Worm (Caenorhabditis elegans) whole organism, L1 larva: Measurements from ENCODE around the gene ZK84.1.
A peak's percentile ranks its signal among the peaks of the same experiment; 100 is the strongest.

ENCODE experiments used
- C04F5.9 ChIP-seq: sonication (generic microtip); optimal IDR thresholded peaks from 2 replicates; lab custom pipeline; 2016; ENCODE audit warnings: missing genetic modification characterization, missing compliant biosample characterization
- Y116A8C.19 ChIP-seq: sonication (generic microtip); optimal IDR thresholded peaks from 2 replicates; lab custom pipeline; 2016; ENCODE audit warnings: missing compliant biosample characterization, missing genetic modification characterization, borderline replicate concordance
- aha-1 ChIP-seq: fragments of 150-350 bp; optimal IDR thresholded peaks from 2 replicates; lab custom pipeline; 2014; ENCODE audit warnings: missing biosample characterization, missing genetic modification characterization
- alr-1 ChIP-seq: fragments of 200-800 bp; sonication (Bioruptor generic); optimal IDR thresholded peaks from 2 replicates; lab custom pipeline; 2018; ENCODE audit warnings: borderline replicate concordance, mild to moderate bottlenecking, missing genetic modification characterization, missing compliant biosample characterization
- blmp-1 ChIP-seq: fragments of 150-350 bp; optimal IDR thresholded peaks from 2 replicates; lab custom pipeline; 2014; ENCODE audit warnings: missing biosample characterization, missing genetic modification characterization
- ceh-90 ChIP-seq: sonication (generic microtip); optimal IDR thresholded peaks from 2 replicates; lab custom pipeline; 2016; ENCODE audit warnings: missing genetic modification characterization, missing compliant biosample characterization
- ces-1 ChIP-seq: fragments of 150-350 bp; optimal IDR thresholded peaks from 2 replicates; lab custom pipeline; 2014; ENCODE audit warnings: missing biosample characterization, missing genetic modification reagents, missing genetic modification characterization
- efl-1 ChIP-seq, 4 experiments: fragments of 150-350 bp; optimal IDR thresholded peaks in 3 of 4; peaks in 1 of 4; 1 replicate in 1 of 4; 2 replicates in 3 of 4; lab custom pipeline; 2014; ENCODE audit warnings: missing biosample characterization in 2 of 4, missing genetic modification characterization in 2 of 4, missing genetic modification reagents in 2 of 4
- efl-3 ChIP-seq: fragments of 200-800 bp; sonication (Bioruptor generic); optimal IDR thresholded peaks from 2 replicates; lab custom pipeline; 2018; ENCODE audit warnings: mild to moderate bottlenecking, missing genetic modification characterization, missing compliant biosample characterization
- egl-13 ChIP-seq: sonication (generic microtip); optimal IDR thresholded peaks from 2 replicates; lab custom pipeline; 2016; ENCODE audit warnings: missing genotype, missing genetic modification reagents, missing genetic modification characterization, missing compliant biosample characterization
- elt-2 ChIP-seq: sonication (generic microtip); optimal IDR thresholded peaks from 2 replicates; lab custom pipeline; 2016; ENCODE audit warnings: missing genetic modification characterization, mild to moderate bottlenecking, inconsistent platforms, missing compliant biosample characterization, missing genetic modification reagents
- elt-3 ChIP-seq, 6 experiments: fragments of 150-350 bp in 1 of 6; sonication (generic microtip); optimal IDR thresholded peaks; 2 replicates each; lab custom pipeline; 2017 to 2018; ENCODE audit warnings: missing biosample characterization in 6 of 6, missing genetic modification characterization in 6 of 6, inconsistent platforms in 1 of 6
- fkh-10 ChIP-seq: sonication (generic microtip); optimal IDR thresholded peaks from 2 replicates; lab custom pipeline; 2017; ENCODE audit warnings: missing biosample characterization, missing genetic modification reagents, missing genetic modification characterization
- fkh-4 ChIP-seq: sonication (generic microtip); optimal IDR thresholded peaks from 2 replicates; lab custom pipeline; 2016; ENCODE audit warnings: missing compliant biosample characterization, missing genetic modification characterization, borderline replicate concordance
- fkh-8 ChIP-seq: sonication (generic microtip); optimal IDR thresholded peaks from 2 replicates; lab custom pipeline; 2016; ENCODE audit warnings: mild to moderate bottlenecking, missing genetic modification characterization, missing compliant biosample characterization
- grh-1 ChIP-seq: fragments of 200-800 bp; sonication (Bioruptor generic); IDR thresholded peaks from 2 replicates; pipeline ENCODE4 v1.3.6; 2022; ENCODE audit warnings: missing genetic modification reagents, missing genetic modification characterization, missing compliant biosample characterization
- hlh-4 ChIP-seq: sonication (generic microtip); optimal IDR thresholded peaks from 2 replicates; lab custom pipeline; 2016; ENCODE audit warnings: mild to moderate bottlenecking, missing genetic modification characterization, missing compliant biosample characterization
- hpl-2 ChIP-seq: fragments of 150-350 bp; optimal IDR thresholded peaks from 2 replicates; lab custom pipeline; 2014; ENCODE audit warnings: missing biosample characterization, missing genetic modification reagents, missing genetic modification characterization
- isw-1 ChIP-seq: fragments of 200-800 bp; sonication (Bioruptor generic); IDR thresholded peaks from 2 replicates; pipeline ENCODE4 v1.3.6; 2022; ENCODE audit warnings: missing genetic modification characterization, missing compliant biosample characterization
- lin-14 ChIP-seq: fragments of 200-800 bp; sonication (Bioruptor generic); optimal IDR thresholded peaks from 2 replicates; lab custom pipeline; 2018; ENCODE audit warnings: mild to moderate bottlenecking, missing genetic modification characterization, moderate library complexity, missing compliant biosample characterization
- lin-15B ChIP-seq: fragments of 150-350 bp; sonication (generic microtip); optimal IDR thresholded peaks from 3 replicates; lab custom pipeline; 2014; ENCODE audit warnings: missing biosample characterization, missing genetic modification characterization
- lin-35 ChIP-seq, 2 experiments: fragments of 150-350 bp; optimal IDR thresholded peaks; 2 replicates each; lab custom pipeline; 2014; ENCODE audit warnings: missing biosample characterization in 2 of 2, missing genetic modification characterization in 2 of 2, missing genetic modification reagents in 2 of 2
- lsy-2 ChIP-seq, 2 experiments: fragments of 150-350 bp; optimal IDR thresholded peaks; 2 replicates each; lab custom pipeline; 2014; ENCODE audit warnings: missing biosample characterization in 2 of 2, missing genetic modification characterization in 2 of 2
- mab-9 ChIP-seq: fragments of 200-800 bp; sonication (Bioruptor generic); IDR thresholded peaks from 2 replicates; pipeline ENCODE4 v1.3.6; 2022; ENCODE audit warnings: missing genetic modification reagents, missing genetic modification characterization, missing compliant biosample characterization
- mdl-1 ChIP-seq, 2 experiments: fragments of 150-350 bp; optimal IDR thresholded peaks; 2 replicates each; lab custom pipeline; 2014 to 2017; ENCODE audit warnings: missing biosample characterization in 2 of 2, missing genetic modification characterization in 2 of 2, inconsistent platforms in 1 of 2
- mef-2 ChIP-seq: fragments of 150-350 bp; optimal IDR thresholded peaks from 2 replicates; lab custom pipeline; 2014; ENCODE audit warnings: missing biosample characterization, missing genetic modification characterization
- mep-1 ChIP-seq: fragments of 150-350 bp; optimal IDR thresholded peaks from 2 replicates; lab custom pipeline; 2014; ENCODE audit warnings: missing biosample characterization, missing genetic modification characterization
- nhr-11 ChIP-seq: fragments of 150-350 bp; optimal IDR thresholded peaks from 2 replicates; lab custom pipeline; 2014; ENCODE audit warnings: missing biosample characterization, missing genetic modification characterization
- nhr-12 ChIP-seq: sonication (generic microtip); optimal IDR thresholded peaks from 2 replicates; lab custom pipeline; 2017; ENCODE audit warnings: missing biosample characterization, missing genetic modification characterization
- nhr-20 ChIP-seq: sonication (generic microtip); optimal IDR thresholded peaks from 2 replicates; lab custom pipeline; 2016; ENCODE audit warnings: mild to moderate bottlenecking, missing genetic modification characterization, missing compliant biosample characterization
- nhr-237 ChIP-seq: fragments of 150-350 bp; optimal IDR thresholded peaks from 2 replicates; lab custom pipeline; 2014; ENCODE audit warnings: missing biosample characterization, missing genetic modification characterization
- nhr-76 ChIP-seq: sonication (generic microtip); optimal IDR thresholded peaks from 2 replicates; lab custom pipeline; 2017; ENCODE audit warnings: missing biosample characterization, missing genetic modification characterization
- nhr-77 ChIP-seq: fragments of 150-350 bp; optimal IDR thresholded peaks from 2 replicates; lab custom pipeline; 2014; ENCODE audit warnings: missing biosample characterization, missing genetic modification characterization
- nhr-85 ChIP-seq: sonication (generic microtip); peaks from one replicate; lab custom pipeline; 2016; ENCODE audit warnings: missing genetic modification characterization, inconsistent platforms, missing compliant biosample characterization
- nhr-90 ChIP-seq: sonication (generic microtip); optimal IDR thresholded peaks from 2 replicates; lab custom pipeline; 2016; ENCODE audit warnings: mild to moderate bottlenecking, missing genetic modification characterization, missing compliant biosample characterization; ENCODE audit not compliant: poor library complexity
- pag-3 ChIP-seq: sonication (generic microtip); optimal IDR thresholded peaks from 2 replicates; lab custom pipeline; 2017; ENCODE audit warnings: missing genetic modification characterization, mild to moderate bottlenecking, missing compliant biosample characterization, antibody characterized with exemption, borderline replicate concordance; ENCODE audit not compliant: insufficient read depth
- pax-3 ChIP-seq: fragments of 200-800 bp; sonication (Bioruptor generic); optimal IDR thresholded peaks from 2 replicates; lab custom pipeline; 2018; ENCODE audit warnings: mild to moderate bottlenecking, missing genetic modification characterization, moderate library complexity, missing compliant biosample characterization
- snu-23 ChIP-seq: sonication (generic microtip); optimal IDR thresholded peaks from 2 replicates; lab custom pipeline; 2016; ENCODE audit warnings: missing genetic modification characterization, missing compliant biosample characterization
- sup-37 ChIP-seq: fragments of 200-800 bp; sonication (Bioruptor generic); optimal IDR thresholded peaks from 2 replicates; lab custom pipeline; 2018; ENCODE audit warnings: mild to moderate bottlenecking, missing genetic modification characterization, missing compliant biosample characterization
- unc-62 ChIP-seq: fragments of 150-350 bp; optimal IDR thresholded peaks from 2 replicates; lab custom pipeline; 2014; ENCODE audit warnings: missing biosample characterization, missing genetic modification reagents, missing genetic modification characterization
- vab-15 ChIP-seq: sonication (generic microtip); optimal IDR thresholded peaks from 2 replicates; lab custom pipeline; 2017; ENCODE audit warnings: missing genotype, mild to moderate bottlenecking, missing genetic modification characterization, missing compliant biosample characterization
- xbp-1 ChIP-seq: sonication (generic microtip); optimal IDR thresholded peaks from 2 replicates; lab custom pipeline; 2016; ENCODE audit warnings: missing genetic modification characterization, missing compliant biosample characterization
- zip-4 ChIP-seq: fragments of 200-800 bp; sonication (Bioruptor generic); optimal IDR thresholded peaks from 2 replicates; lab custom pipeline; 2018; ENCODE audit warnings: mild to moderate bottlenecking, missing genetic modification characterization, moderate library complexity, missing compliant biosample characterization
- ztf-11 ChIP-seq, 2 experiments: sonication (generic microtip); optimal IDR thresholded peaks; 2 replicates each; lab custom pipeline; 2016 to 2017; ENCODE audit warnings: missing genetic modification characterization in 2 of 2, missing biosample characterization in 1 of 2, missing compliant biosample characterization in 1 of 2
- ztf-4 ChIP-seq: fragments of 150-350 bp; optimal IDR thresholded peaks from 2 replicates; lab custom pipeline; 2014; ENCODE audit warnings: missing biosample characterization, missing genetic modification characterization

The ZK84.1 gene

DNA sequence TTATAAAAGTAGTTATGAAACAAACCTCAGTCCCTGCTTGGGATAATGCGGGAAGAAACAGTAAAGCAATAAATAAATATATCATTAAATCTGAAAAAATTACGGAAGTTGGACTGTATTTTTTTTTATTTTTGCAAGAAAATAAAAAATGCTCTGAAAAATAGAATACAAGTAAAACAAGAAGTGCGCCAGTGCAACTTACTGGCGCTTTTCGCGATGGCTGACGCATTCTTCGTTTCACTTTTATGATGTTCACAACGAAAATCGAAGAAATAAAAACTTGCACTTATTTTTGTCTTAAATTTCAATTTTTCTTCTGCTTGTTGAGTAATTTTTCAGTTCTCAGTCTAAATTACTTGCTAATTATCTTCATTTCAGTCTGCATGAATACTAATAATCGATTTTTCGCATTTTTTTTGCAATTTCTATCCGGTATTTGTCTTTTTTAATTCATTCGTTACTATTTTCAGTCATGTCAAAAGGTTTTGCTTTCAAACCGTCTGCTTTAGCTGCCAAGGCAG lies 27.2 kb downstream of the ZK84.1 start, which contains the start of the genes R12C12.6 and ran-5 (continued):
- TF ChIP-seq mab-9 (GFP tag; lab: Robert Waterston, UW) (peak; percentile 57; the same call in 1 of the 2 replicates), nhr-237 (tag; lab: Kevin White, UChicago) (peak; percentile 58), zip-4 (GFP tag; lab: Kevin White, UChicago) (peak; percentile 67), alr-1 (tag; lab: Kevin White, UChicago) (no peak), egl-13 (tag; lab: Kevin White, UChicago) (peak; percentile 79), pax-3 (tag; lab: Kevin White, UChicago) (no peak), lin-15B (tag; lab: Kevin White, UChicago) (peak; percentile 68), ceh-90 (peak; percentile 15), unc-62 (GFP tag; lab: Kevin White, UChicago) (no peak), efl-3 (GFP tag; lab: Kevin White, UChicago) (no peak), nhr-90 (tag; lab: Kevin White, UChicago) (peak; percentile 88), nhr-12 (tag; lab: Kevin White, UChicago) (no peak), mep-1 (peak; percentile 93), hpl-2 (GFP tag; lab: Kevin White, UChicago) (peak; percentile 24), sup-37 (peak; percentile 69), C04F5.9 (tag; lab: Kevin White, UChicago) (peak; percentile 60), mef-2 (tag; lab: Kevin White, UChicago) (no peak), Y116A8C.19 (tag; lab: Kevin White, UChicago) (no peak), ces-1 (GFP tag; lab: Kevin White, UChicago) (no peak), blmp-1 (tag; lab: Kevin White, UChicago) (peak; percentile 79), xbp-1 (peak; percentile 87), isw-1 (GFP tag; lab: Robert Waterston, UW) (peak; percentile 75), fkh-4 (tag; lab: Kevin White, UChicago) (peak; percentile 64), hlh-4 (tag; lab: Kevin White, UChicago) (no peak), snu-23 (GFP tag; lab: Kevin White, UChicago) (peak; percentile 90), nhr-76 (no peak), nhr-11 (peak; percentile 75), fkh-10 (GFP tag; lab: Kevin White, UChicago) (peak; percentile 32), nhr-77 (tag; lab: Kevin White, UChicago) (peak; percentile 66), vab-15 (tag; lab: Kevin White, UChicago) (no peak), nhr-85 (tag; lab: Kevin White, UChicago) (peak; percentile 94), fkh-8 (tag; lab: Kevin White, UChicago) (peak; percentile 69)
- TF ChIP-seq, all 84 proteins: peak for 57

DNA sequence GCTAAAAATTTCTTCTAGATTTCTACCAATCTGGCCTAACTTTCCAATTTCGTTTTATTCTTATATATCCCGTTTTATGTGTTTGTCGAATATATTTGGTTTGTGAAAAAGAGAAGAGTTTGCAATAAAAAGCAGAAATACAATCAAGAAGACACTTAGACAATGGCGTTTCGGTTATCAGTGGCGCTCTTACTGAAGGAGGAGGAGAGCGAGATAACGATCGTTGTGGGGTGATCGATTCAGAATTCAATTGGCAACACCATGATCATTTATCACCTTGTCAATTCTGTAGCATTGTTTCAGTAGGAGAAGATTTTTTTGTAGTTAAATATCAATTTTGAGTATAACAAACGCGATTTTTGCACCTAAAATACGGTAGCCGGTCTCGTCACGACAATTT lies 29.1 kb downstream of the ZK84.1 start:
- TF ChIP-seq xbp-1 (no peak), lin-14 (GFP tag; lab: Kevin White, UChicago) (peak; percentile 21), ztf-11 (tag; optimal IDR thresholded peaks at IDR 0.05; lab: Kevin White, UChicago) (no peak), pag-3 (tag; lab: Kevin White, UChicago) (no peak), elt-2 (tag; lab: Kevin White, UChicago) (peak; percentile 49), mdl-1 (tag; optimal IDR thresholded peaks at IDR 0.05; lab: Kevin White, UChicago) (no peak), pax-3 (tag; lab: Kevin White, UChicago) (no peak), lsy-2 (tag; optimal IDR thresholded peaks at IDR 0.05; lab: Kevin White, UChicago) (peak in 1 of 2 experiments; percentile 9), efl-1 (optimal IDR thresholded peaks at IDR 0.05; lab: Kevin White, UChicago) (no peak), efl-1 (GFP tag; optimal IDR thresholded peaks at IDR 0.05 in 1 of 2; lab: Kevin White, UChicago) (peak in 1 of 2 experiments; percentile 89), grh-1 (GFP tag; lab: Robert Waterston, UW) (no peak), nhr-20 (tag; lab: Kevin White, UChicago) (peak; percentile 12), lin-35 (GFP tag; optimal IDR thresholded peaks at IDR 0.05; lab: Kevin White, UChicago) (peak in 1 of 2 experiments; percentile 25), aha-1 (tag; lab: Kevin White, UChicago) (no peak), unc-62 (GFP tag; lab: Kevin White, UChicago) (no peak), elt-3 (tag; optimal IDR thresholded peaks at IDR 0.05; lab: Kevin White, UChicago) (peak in 3 of 6 experiments; percentile 13 to 73 (median 18)), nhr-11 (no peak), isw-1 (GFP tag; lab: Robert Waterston, UW) (no peak), ztf-4 (tag; lab: Kevin White, UChicago) (no peak)
